Fruit fly (Drosophila melanogaster) Kc167 (cell line): ENCODE measurements around the gene CG31624.

ENCODE experiments used
- Myc ChIP-seq: fragments of >200 bp; optimal IDR thresholded peaks from 2 replicates; lab custom pipeline; 2017; ENCODE audit warnings: missing external identifiers
- Sin3A ChIP-seq: fragments of >200 bp; optimal IDR thresholded peaks from 2 replicates; lab custom pipeline; 2018; ENCODE audit warnings: missing external identifiers
- h ChIP-seq: fragments of >200 bp; optimal IDR thresholded peaks from 3 replicates; lab custom pipeline; 2018; ENCODE audit warnings: missing external identifiers
- insv ChIP-seq: fragments of >200 bp; optimal IDR thresholded peaks from 3 replicates; lab custom pipeline; 2018; ENCODE audit warnings: missing external identifiers
- psq ChIP-seq: fragments of >200 bp; optimal IDR thresholded peaks from 2 replicates; lab custom pipeline; 2017; ENCODE audit warnings: missing external identifiers
- ttk ChIP-seq: sonication (Bioruptor generic); optimal IDR thresholded peaks from 2 replicates; lab custom pipeline; 2017; ENCODE audit warnings: missing external identifiers

- TF ChIP-seq Sin3A (lab: Kevin White, UChicago) (no peak), ttk (lab: Kevin White, UChicago) (no peak), insv (lab: Kevin White, UChicago) (no peak), psq (lab: Kevin White, UChicago) (no peak), h (lab: Kevin White, UChicago) (no peak), Myc (lab: Kevin White, UChicago) (no peak)
Measured at dm6 chr2L:21247967-21248366, 47.8 kb upstream of the CG31624 start.
